Fruit fly (Drosophila melanogaster) whole organism, embryonic: ENCODE data around the gene cerv.
A peak's percentile ranks its signal among the peaks of the same experiment; 100 is the strongest.

Experiments
- BEAF-32 ChIP-seq: fragments of 200-800 bp; sonication (Bioruptor generic); optimal IDR thresholded peaks from 3 replicates; lab custom pipeline; 2017; ENCODE audit warnings: missing biosample characterization, missing genetic modification characterization, mild to moderate bottlenecking, moderate library complexity, missing genetic modification reagents
- Bdp1 ChIP-seq: fragments of 200-800 bp; sonication (Bioruptor generic); optimal IDR thresholded peaks from 3 replicates; lab custom pipeline; 2016; ENCODE audit warnings: missing biosample characterization, missing genetic modification characterization
- CG10979 ChIP-seq: fragments of 200-800 bp; sonication (Bioruptor generic); optimal IDR thresholded peaks from 2 replicates; lab custom pipeline; 2018; ENCODE audit warnings: missing biosample characterization, mild to moderate bottlenecking, missing genetic modification characterization, moderate library complexity
- CG12155 ChIP-seq: fragments of 200-800 bp; sonication (Bioruptor generic); optimal IDR thresholded peaks from 3 replicates; lab custom pipeline; 2016; ENCODE audit warnings: missing biosample characterization, missing genetic modification characterization
- CG14860 ChIP-seq: fragments of 200-800 bp; sonication (Bioruptor generic); IDR thresholded peaks from 3 replicates; pipeline ENCODE4 v1.3.6; 2022; ENCODE audit warnings: missing biosample characterization, missing genetic modification characterization; ENCODE audit not compliant: partially characterized antibody
- CG1529 ChIP-seq: fragments of 200-800 bp; sonication (Bioruptor generic); optimal IDR thresholded peaks from 3 replicates; lab custom pipeline; 2018; ENCODE audit warnings: missing biosample characterization, missing genetic modification characterization
- CG15696 ChIP-seq: fragments of 200-800 bp; sonication (Bioruptor generic); optimal IDR thresholded peaks from 2 replicates; lab custom pipeline; 2019; ENCODE audit warnings: missing biosample characterization, mild to moderate bottlenecking, missing genetic modification characterization, moderate library complexity
- CG1792 ChIP-seq: fragments of 200-800 bp; sonication (Bioruptor generic); optimal IDR thresholded peaks from 2 replicates; lab custom pipeline; 2016; ENCODE audit warnings: missing biosample characterization, missing genetic modification characterization
- CG2199 ChIP-seq: fragments of 200-800 bp; sonication (Bioruptor generic); IDR thresholded peaks from 3 replicates; pipeline ENCODE4 v1.3.6; 2022; ENCODE audit warnings: missing biosample characterization, missing genetic modification characterization
- CG2202 ChIP-seq: fragments of 200-800 bp; sonication (Bioruptor generic); optimal IDR thresholded peaks from 2 replicates; lab custom pipeline; 2018; ENCODE audit warnings: missing biosample characterization, mild to moderate bottlenecking, missing genetic modification characterization
- CG31388 ChIP-seq: fragments of 200-800 bp; sonication (Bioruptor generic); optimal IDR thresholded peaks from 2 replicates; lab custom pipeline; 2016; ENCODE audit warnings: missing biosample characterization, missing genetic modification characterization
- CG32767 ChIP-seq: fragments of 200-800 bp; sonication (Bioruptor generic); IDR thresholded peaks from 2 replicates; pipeline ENCODE4 v1.3.6; 2022; ENCODE audit warnings: missing biosample characterization, missing genetic modification characterization
- CG33557 ChIP-seq: fragments of 200-800 bp; sonication (Bioruptor generic); optimal IDR thresholded peaks from 2 replicates; lab custom pipeline; 2019; ENCODE audit warnings: missing biosample characterization, mild to moderate bottlenecking, missing genetic modification characterization, moderate library complexity
- CG6654 ChIP-seq: fragments of 200-800 bp; sonication (Bioruptor generic); optimal IDR thresholded peaks from 2 replicates; lab custom pipeline; 2017; ENCODE audit warnings: missing biosample characterization, mild to moderate bottlenecking, missing genetic modification characterization
- CG6791 ChIP-seq: fragments of 200-800 bp; sonication (Bioruptor generic); IDR thresholded peaks from 3 replicates; pipeline ENCODE4 v1.3.6; 2022; ENCODE audit warnings: missing biosample characterization, missing genetic modification characterization; ENCODE audit not compliant: partially characterized antibody
- CG6854 ChIP-seq: fragments of 200-800 bp; sonication (Bioruptor generic); optimal IDR thresholded peaks from 3 replicates; lab custom pipeline; 2017; ENCODE audit warnings: missing biosample characterization, mild to moderate bottlenecking, missing genetic modification characterization
- CG7839 ChIP-seq: fragments of 200-800 bp; sonication (Bioruptor generic); optimal IDR thresholded peaks from 3 replicates; lab custom pipeline; 2018; ENCODE audit warnings: missing biosample characterization, mild to moderate bottlenecking, missing genetic modification characterization, moderate library complexity
- CG7987 ChIP-seq: fragments of 200-800 bp; sonication (Bioruptor generic); optimal IDR thresholded peaks from 2 replicates; lab custom pipeline; 2018; ENCODE audit warnings: missing biosample characterization, mild to moderate bottlenecking, missing genetic modification characterization, moderate library complexity
- CG8388 ChIP-seq: fragments of 200-800 bp; sonication (Bioruptor generic); optimal IDR thresholded peaks from 2 replicates; lab custom pipeline; 2019; ENCODE audit warnings: missing biosample characterization, mild to moderate bottlenecking, missing genetic modification characterization, moderate library complexity
- CG9797 ChIP-seq: fragments of 200-800 bp; sonication (Bioruptor generic); optimal IDR thresholded peaks from 3 replicates; lab custom pipeline; 2018; ENCODE audit warnings: missing biosample characterization, mild to moderate bottlenecking, missing genetic modification characterization
- Dad ChIP-seq: fragments of 200-800 bp; sonication (Bioruptor generic); optimal IDR thresholded peaks from 3 replicates; lab custom pipeline; 2016; ENCODE audit warnings: missing biosample characterization, missing genetic modification characterization
- Dfd ChIP-seq, 2 experiments: fragments of >200 bp; optimal IDR thresholded peaks; 2 replicates each; lab custom pipeline; 2017; ENCODE audit warnings: missing biosample characterization in 2 of 2, missing genetic modification characterization in 2 of 2
- Dp ChIP-seq: fragments of 200-800 bp; sonication (Bioruptor generic); optimal IDR thresholded peaks from 2 replicates; lab custom pipeline; 2018; ENCODE audit warnings: missing biosample characterization, mild to moderate bottlenecking, missing genetic modification characterization, moderate library complexity
- Elba2 ChIP-seq: fragments of 200-800 bp; sonication (Bioruptor generic); optimal IDR thresholded peaks from 3 replicates; lab custom pipeline; 2016; ENCODE audit warnings: missing biosample characterization, missing genetic modification characterization
- GATAe ChIP-seq: fragments of 200-800 bp; sonication (Bioruptor generic); conservative IDR thresholded peaks from 2 replicates; pipeline ENCODE4 v1.3.6; 2022; ENCODE audit warnings: missing biosample characterization, missing genetic modification characterization
- Lim3 ChIP-seq: fragments of 200-800 bp; sonication (Bioruptor generic); IDR thresholded peaks from 2 replicates; pipeline ENCODE4 v1.3.6; 2022; ENCODE audit warnings: missing biosample characterization, missing genetic modification characterization
- Mrtf ChIP-seq: fragments of 200-800 bp; sonication (Bioruptor generic); IDR thresholded peaks from 3 replicates; pipeline ENCODE4 v1.3.6; 2022; ENCODE audit warnings: missing biosample characterization, missing genetic modification characterization
- Nf-YA ChIP-seq: fragments of 200-800 bp; sonication (Bioruptor generic); IDR thresholded peaks from 2 replicates; pipeline ENCODE4 v1.3.6; 2022; ENCODE audit warnings: missing biosample characterization, missing genetic modification characterization
- Six4 ChIP-seq: fragments of 200-800 bp; sonication (Bioruptor generic); optimal IDR thresholded peaks from 2 replicates; lab custom pipeline; 2016; ENCODE audit warnings: missing biosample characterization, missing genetic modification characterization
- Stat92E ChIP-seq, 3 experiments: fragments of >200 bp in 2 of 3; fragments of 200-800 bp in 1 of 3; sonication (Bioruptor generic) in 1 of 3; optimal IDR thresholded peaks; 2 replicates each; lab custom pipeline; 2017 to 2019; ENCODE audit warnings: missing biosample characterization in 3 of 3, missing genetic modification characterization in 3 of 3, mild to moderate bottlenecking in 1 of 3, moderate library complexity in 1 of 3
- Tbp ChIP-seq: fragments of >200 bp; optimal IDR thresholded peaks from 2 replicates; lab custom pipeline; 2018; ENCODE audit warnings: missing biosample characterization, missing genetic modification characterization
- ato ChIP-seq: fragments of 200-800 bp; sonication (Bioruptor generic); IDR thresholded peaks from 2 replicates; pipeline ENCODE4 v1.3.6; 2022; ENCODE audit warnings: missing biosample characterization, missing genetic modification characterization; ENCODE audit not compliant: partially characterized antibody
- bowl ChIP-seq: fragments of 200-800 bp; sonication (Bioruptor generic); IDR thresholded peaks from 2 replicates; pipeline ENCODE4 v1.3.6; 2022; ENCODE audit warnings: missing biosample characterization, missing genetic modification characterization
- cg ChIP-seq: fragments of 200-800 bp; sonication (Bioruptor generic); optimal IDR thresholded peaks from 3 replicates; lab custom pipeline; 2019; ENCODE audit warnings: missing biosample characterization, mild to moderate bottlenecking, missing genetic modification characterization, moderate library complexity
- chm ChIP-seq: fragments of 200-800 bp; sonication (Bioruptor generic); IDR thresholded peaks from 2 replicates; pipeline ENCODE4 v1.3.6; 2022; ENCODE audit warnings: missing biosample characterization, missing genetic modification characterization
- crol ChIP-seq: fragments of 200-800 bp; sonication (Bioruptor generic); IDR thresholded peaks from 2 replicates; pipeline ENCODE4 v1.3.6; 2022; ENCODE audit warnings: missing biosample characterization, missing genetic modification characterization
- dati ChIP-seq: fragments of 200-800 bp; sonication (Bioruptor generic); IDR thresholded peaks from 2 replicates; pipeline ENCODE4 v1.3.6; 2022; ENCODE audit warnings: missing biosample characterization, missing genetic modification characterization
- disco-r ChIP-seq: fragments of 200-800 bp; sonication (Bioruptor generic); optimal IDR thresholded peaks from 2 replicates; lab custom pipeline; 2016; ENCODE audit warnings: missing biosample characterization, missing genetic modification characterization
- fd102C ChIP-seq: fragments of 200-800 bp; sonication (Bioruptor generic); optimal IDR thresholded peaks from 2 replicates; lab custom pipeline; 2018; ENCODE audit warnings: missing biosample characterization, mild to moderate bottlenecking, missing genetic modification characterization, moderate library complexity
- ftz-f1 ChIP-seq: fragments of 200-800 bp; sonication (Bioruptor generic); optimal IDR thresholded peaks from 2 replicates; lab custom pipeline; 2016; ENCODE audit warnings: missing biosample characterization, missing genetic modification characterization
- insv ChIP-seq, 2 experiments: fragments of 200-800 bp; sonication (Bioruptor generic); optimal IDR thresholded peaks; 3 replicates each; lab custom pipeline; 2016 to 2018; ENCODE audit warnings: missing biosample characterization in 2 of 2, missing genetic modification characterization in 2 of 2
- sim ChIP-seq: fragments of 200-800 bp; sonication (Bioruptor generic); IDR thresholded peaks from 2 replicates; pipeline ENCODE4 v1.3.6; 2022; ENCODE audit warnings: missing biosample characterization, missing genetic modification characterization
- sr ChIP-seq: fragments of 200-800 bp; sonication (Bioruptor generic); IDR thresholded peaks from 3 replicates; pipeline ENCODE4 v1.3.6; 2022; ENCODE audit warnings: missing biosample characterization, missing genetic modification characterization
- tgo ChIP-seq: fragments of 200-800 bp; sonication (Bioruptor generic); IDR thresholded peaks from 3 replicates; pipeline ENCODE4 v1.3.6; 2022; ENCODE audit warnings: missing biosample characterization, missing genetic modification characterization
- tin ChIP-seq: fragments of 200-800 bp; sonication (Bioruptor generic); optimal IDR thresholded peaks from 3 replicates; lab custom pipeline; 2016; ENCODE audit warnings: missing biosample characterization, missing genetic modification characterization
- tll ChIP-seq, 2 experiments: fragments of 200-800 bp in 1 of 2; fragments of >200 bp in 1 of 2; sonication (Bioruptor generic) in 1 of 2; optimal IDR thresholded peaks; 2 replicates each; lab custom pipeline; 2017 to 2019; ENCODE audit warnings: missing biosample characterization in 2 of 2, missing genetic modification characterization in 2 of 2, mild to moderate bottlenecking in 1 of 2, moderate library complexity in 1 of 2
- toy ChIP-seq: fragments of 200-800 bp; sonication (Bioruptor generic); IDR thresholded peaks from 2 replicates; pipeline ENCODE4 v1.3.6; 2022; ENCODE audit warnings: missing biosample characterization, missing genetic modification characterization
- twi ChIP-seq: fragments of 200-800 bp; optimal IDR thresholded peaks from 2 replicates; lab custom pipeline; 2019; ENCODE audit warnings: missing biosample characterization, mild to moderate bottlenecking, missing genetic modification characterization, moderate library complexity
- usp ChIP-seq: fragments of >200 bp; optimal IDR thresholded peaks from 2 replicates; lab custom pipeline; 2017; ENCODE audit warnings: missing biosample characterization, missing genetic modification characterization
- zen ChIP-seq: fragments of 200-800 bp; sonication (Bioruptor generic); optimal IDR thresholded peaks from 3 replicates; lab custom pipeline; 2018; ENCODE audit warnings: missing biosample characterization, mild to moderate bottlenecking, missing genetic modification characterization, moderate library complexity
- zen2 ChIP-seq: fragments of 200-800 bp; sonication (Bioruptor generic); IDR thresholded peaks from 3 replicates; pipeline ENCODE4 v1.3.6; 2022; ENCODE audit warnings: missing biosample characterization, missing genetic modification characterization; ENCODE audit not compliant: partially characterized antibody

cerv gene

dm6 chrX:15615426-15615825, 37.5 kb upstream of the cerv start (continued):
- no peak for TF ChIP-seq toy (GFP tag; lab: Robert Waterston, UW)
- TF ChIP-seq ftz-f1 (GFP tag; lab: Kevin White, UChicago): no peak
- TF ChIP-seq CG15696 (tag; lab: Kevin White, UChicago): peak; percentile 38
- no peak for TF ChIP-seq dati (GFP tag; lab: Robert Waterston, UW)
- peak; percentile 56 for TF ChIP-seq tin
- TF ChIP-seq CG12155 (GFP tag; lab: Kevin White, UChicago): peak; percentile 30
- TF ChIP-seq Stat92E (GFP tag; optimal IDR thresholded peaks at IDR 0.05; lab: Kevin White, UChicago): no peak
- TF ChIP-seq Bdp1 (GFP tag; lab: Kevin White, UChicago): no peak
- TF ChIP-seq GATAe (GFP tag; lab: Robert Waterston, UW): no peak
- TF ChIP-seq Nf-YA (GFP tag; lab: Robert Waterston, UW): no peak
- TF ChIP-seq zen (tag; lab: Kevin White, UChicago): peak; percentile 30
- TF ChIP-seq CG31388: no peak
- no peak for TF ChIP-seq Dad (GFP tag; lab: Kevin White, UChicago)
- no peak for TF ChIP-seq ato (GFP tag; lab: Robert Waterston, UW)
- TF ChIP-seq CG7987 (GFP tag; lab: Kevin White, UChicago): no peak
- no peak for TF ChIP-seq Dfd (GFP tag; optimal IDR thresholded peaks at IDR 0.05; lab: Kevin White, UChicago)
- no peak for TF ChIP-seq CG14860 (GFP tag; lab: Robert Waterston, UW)
- TF ChIP-seq CG6654 (GFP tag; lab: Kevin White, UChicago): no peak
- no peak for TF ChIP-seq cg (GFP tag; lab: Kevin White, UChicago)
- TF ChIP-seq chm (GFP tag; lab: Robert Waterston, UW): no peak
- TF ChIP-seq CG32767 (GFP tag; lab: Robert Waterston, UW): 0 out of 2 replicates have a peak, but pooled peaks have one; percentile 44
- TF ChIP-seq CG6791: no peak
- peak; percentile 76 for TF ChIP-seq CG7839 (tag; lab: Kevin White, UChicago)
- no peak for TF ChIP-seq CG1792 (GFP tag; lab: Kevin White, UChicago)
- no peak for TF ChIP-seq sr (GFP tag; lab: Robert Waterston, UW)
- no peak for TF ChIP-seq Elba2 (GFP tag; lab: Kevin White, UChicago)
- no peak for TF ChIP-seq CG9797 (GFP tag; lab: Kevin White, UChicago)
- no peak for TF ChIP-seq CG6854 (GFP tag; lab: Kevin White, UChicago)
- no peak for TF ChIP-seq BEAF-32
- peak; percentile 47 for TF ChIP-seq Six4
- TF ChIP-seq twi: peak; percentile 10
- no peak for TF ChIP-seq disco-r (GFP tag; lab: Kevin White, UChicago)
- peak; percentile 73 for TF ChIP-seq CG10979 (tag; lab: Kevin White, UChicago)
- no peak for TF ChIP-seq CG2202 (tag; lab: Kevin White, UChicago)
- no peak for TF ChIP-seq sim (GFP tag; lab: Robert Waterston, UW)
- TF ChIP-seq CG2199 (GFP tag; lab: Robert Waterston, UW): no peak
- no peak for TF ChIP-seq fd102C
- no peak for TF ChIP-seq insv (GFP tag; optimal IDR thresholded peaks at IDR 0.05; lab: Kevin White, UChicago)
- no peak for TF ChIP-seq usp (GFP tag; lab: Kevin White, UChicago)
- no peak for TF ChIP-seq Lim3 (GFP tag; lab: Robert Waterston, UW)
- TF ChIP-seq CG1529 (GFP tag; lab: Kevin White, UChicago): peak; percentile 43
- TF ChIP-seq Tbp (GFP tag; lab: Kevin White, UChicago): no peak
- TF ChIP-seq tgo (GFP tag; lab: Robert Waterston, UW): peak; percentile 47; the same call in 2 of the 3 replicates
- TF ChIP-seq zen2 (GFP tag; lab: Robert Waterston, UW): no peak
- TF ChIP-seq tll (GFP tag; optimal IDR thresholded peaks at IDR 0.05; lab: Kevin White, UChicago): no peak
- 0 out of 2 replicates have a peak, but pooled peaks have one; percentile 8 for TF ChIP-seq crol (GFP tag; lab: Robert Waterston, UW)
- TF ChIP-seq Dp (GFP tag; lab: Kevin White, UChicago): no peak
- TF ChIP-seq Mrtf (GFP tag; lab: Robert Waterston, UW): 0 out of 3 replicates have a peak, but pooled peaks have one; percentile 14
- TF ChIP-seq bowl (GFP tag; lab: Robert Waterston, UW): no peak
- peak; percentile 57 for TF ChIP-seq CG8388
- peak; percentile 15 for TF ChIP-seq CG33557
